Worm (Caenorhabditis elegans) whole organism, dauer: ENCODE measurements around the gene K10D11.6.

ENCODE experiments used
- unc-62 ChIP-seq: sonication (generic microtip); optimal IDR thresholded peaks from 2 replicates; lab custom pipeline; 2017; ENCODE audit warnings: missing biosample characterization, missing genetic modification reagents, missing genetic modification characterization

Gene K10D11.6

ce11 chrIV:13016820-13017219 lies 27.6 kb upstream of the K10D11.6 start:
- no peak for TF ChIP-seq unc-62 (GFP tag; lab: Kevin White, UChicago)

DNA sequence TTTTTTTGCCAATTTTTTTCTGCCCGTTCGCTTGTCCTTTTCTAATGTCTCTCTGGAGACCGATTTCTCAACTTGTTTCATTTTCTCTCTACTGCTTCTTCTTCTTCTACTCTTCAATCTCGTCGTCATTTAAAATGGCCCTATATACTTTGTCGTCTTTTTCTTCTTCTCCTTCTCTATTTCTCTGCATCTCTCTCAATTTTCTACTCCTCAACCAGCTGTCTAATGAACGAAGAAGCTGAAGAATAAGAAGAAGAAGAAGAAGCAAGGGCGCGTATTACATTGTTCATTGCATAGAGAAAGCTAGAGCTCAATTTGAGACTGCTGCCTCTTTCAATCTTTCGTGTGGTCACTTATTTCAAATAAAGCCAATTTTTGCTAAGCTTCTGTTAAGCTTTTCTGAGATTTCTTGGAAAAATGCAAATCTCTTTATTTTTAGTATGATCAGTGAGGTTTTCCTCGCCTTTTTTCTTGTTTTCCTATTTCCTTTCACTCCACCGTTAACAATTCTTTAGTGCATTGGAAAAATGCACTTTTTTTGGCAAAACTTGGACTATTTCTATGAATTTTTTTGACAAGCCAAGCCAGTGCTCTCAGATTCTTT lies 26.6 kb upstream of the K10D11.6 start:
- TF ChIP-seq unc-62 (GFP tag; lab: Kevin White, UChicago), result no peak

- no peak for TF ChIP-seq unc-62 (GFP tag; lab: Kevin White, UChicago)
Observed at ce11 chrIV:13013711-13014341, 24.6 kb upstream of the K10D11.6 start.

DNA sequence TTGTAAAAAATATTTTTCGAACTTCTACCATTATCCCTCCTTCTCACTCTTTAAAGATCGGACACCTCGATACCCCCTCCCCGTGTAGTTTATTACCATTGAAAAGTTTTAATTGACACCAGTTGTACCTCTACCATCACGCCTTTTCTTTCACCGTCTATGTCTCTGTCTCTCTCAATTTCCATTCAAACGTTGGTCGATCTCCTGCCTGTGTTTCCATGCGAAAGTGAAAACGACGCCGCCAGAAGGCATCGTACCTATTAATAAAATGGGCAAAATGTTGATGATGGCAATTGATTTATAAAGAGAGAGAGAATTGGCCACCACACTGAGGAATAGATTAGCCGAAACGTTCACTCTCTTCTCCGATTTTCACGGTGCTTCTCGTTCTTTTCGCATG lies 24.0 kb upstream of the K10D11.6 start:
- TF ChIP-seq unc-62 (GFP tag; lab: Kevin White, UChicago), result no peak

- TF ChIP-seq unc-62 (GFP tag; lab: Kevin White, UChicago), result no peak
Observed at ce11 chrIV:13009507-13009906, 20.3 kb upstream of the K10D11.6 start.

DNA sequence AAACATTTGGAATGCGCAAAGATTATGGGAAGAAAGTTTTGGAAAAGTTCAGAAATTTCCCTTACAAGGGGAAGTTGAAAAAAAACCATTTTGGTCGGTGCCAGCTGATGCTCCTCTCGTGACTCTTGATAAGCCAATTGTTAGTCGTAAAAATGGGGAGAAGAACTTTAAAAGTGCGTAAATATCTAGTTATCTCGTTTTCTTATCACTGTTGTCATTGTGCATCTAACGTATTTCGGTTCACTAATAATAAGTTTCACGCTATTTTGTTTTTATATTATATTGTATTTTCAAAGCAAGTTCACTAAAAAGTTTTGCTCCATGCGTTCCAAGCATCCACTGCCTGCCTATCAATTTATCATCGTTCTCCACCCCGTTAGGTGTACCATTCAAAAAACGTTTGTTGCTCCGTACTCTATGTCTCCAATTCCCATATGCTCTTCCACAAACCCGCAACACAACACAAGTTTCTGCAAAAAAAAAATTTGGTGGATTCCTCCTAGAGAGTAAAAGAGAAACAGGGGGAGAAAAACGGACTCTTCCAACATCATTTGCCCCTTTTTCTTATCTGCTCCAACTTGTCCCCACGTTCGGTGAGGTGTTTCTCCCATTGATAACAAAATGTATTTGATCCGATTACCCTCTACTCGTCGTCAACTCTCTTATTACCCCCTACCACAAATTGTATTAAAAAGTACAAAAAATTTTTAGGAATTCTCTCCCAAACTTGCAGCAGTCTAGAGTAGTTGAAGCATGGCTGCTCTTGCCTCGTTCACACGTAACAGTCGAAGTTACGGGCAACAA lies 19.4 kb upstream of the K10D11.6 start, which contains the start of gene mbk-2:
TSS of gene mbk-2 (plus strand) at position 754 of the 804 bp plus-strand sequence.
- no peak for TF ChIP-seq unc-62 (GFP tag; lab: Kevin White, UChicago)

DNA sequence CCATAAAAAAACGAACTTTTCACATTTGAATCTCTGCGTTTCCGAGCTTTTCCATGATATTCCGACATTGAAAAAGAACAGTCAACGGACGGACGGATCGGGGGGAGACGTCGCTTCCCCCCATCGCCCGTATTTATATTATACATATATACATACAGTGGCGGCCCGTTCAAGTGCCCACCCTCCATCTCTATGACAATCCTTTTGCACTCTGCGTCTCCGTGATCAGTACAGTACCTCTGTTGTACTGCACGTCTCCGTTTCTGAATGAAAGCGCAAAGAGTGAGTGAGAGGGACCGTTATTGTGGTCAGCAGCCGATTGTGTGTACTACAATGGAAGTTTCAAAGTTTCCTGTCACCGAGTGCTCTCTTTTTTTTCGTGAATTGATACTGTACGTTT lies 9.8 kb upstream of the K10D11.6 start:
- no peak for TF ChIP-seq unc-62 (GFP tag; lab: Kevin White, UChicago)

- no peak for TF ChIP-seq unc-62 (GFP tag; lab: Kevin White, UChicago)
Observed at ce11 chrIV:12997560-12997959, 8.3 kb upstream of the K10D11.6 start.

ce11 chrIV:12995886-12996285 lies 6.6 kb upstream of the K10D11.6 start, which contains the start of gene K10D11.7:
TSS of gene K10D11.7 (minus strand) at chrIV:12995986.
- no peak for TF ChIP-seq unc-62 (GFP tag; lab: Kevin White, UChicago)

- no peak for TF ChIP-seq unc-62 (GFP tag; lab: Kevin White, UChicago)
Observed at ce11 chrIV:12994376-12994775, 5.1 kb upstream of the K10D11.6 start, which contains the start of gene K10D11.4. TSS of gene K10D11.4 (minus strand) at chrIV:12994476.

ce11 chrIV:12991629-12992028 lies 2.4 kb upstream of the K10D11.6 start, which contains the start of gene K10D11.5:
TSS of gene K10D11.5 (minus strand) at chrIV:12991843.
- TF ChIP-seq unc-62 (GFP tag; lab: Kevin White, UChicago), result no peak

DNA sequence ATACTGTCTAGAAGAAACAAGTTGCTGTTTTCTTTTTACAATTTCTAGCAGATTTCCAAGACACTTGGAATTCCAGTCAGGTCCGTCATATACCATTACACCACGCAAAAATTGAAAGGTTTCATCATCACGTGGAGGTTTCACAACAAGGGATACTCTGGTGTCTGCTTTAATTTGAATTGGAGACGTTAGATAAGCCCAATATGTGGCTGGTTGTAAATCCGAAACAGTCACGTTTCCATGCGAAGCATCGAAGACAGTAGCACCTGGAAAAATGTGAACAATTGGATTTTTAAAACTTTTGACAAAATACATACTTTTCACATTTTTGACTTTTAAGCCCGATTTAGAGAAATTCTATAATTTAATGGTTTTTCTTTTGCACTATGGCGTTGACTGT lies 1.4 kb upstream of the K10D11.6 start:
- TF ChIP-seq unc-62 (GFP tag; lab: Kevin White, UChicago), result no peak

DNA sequence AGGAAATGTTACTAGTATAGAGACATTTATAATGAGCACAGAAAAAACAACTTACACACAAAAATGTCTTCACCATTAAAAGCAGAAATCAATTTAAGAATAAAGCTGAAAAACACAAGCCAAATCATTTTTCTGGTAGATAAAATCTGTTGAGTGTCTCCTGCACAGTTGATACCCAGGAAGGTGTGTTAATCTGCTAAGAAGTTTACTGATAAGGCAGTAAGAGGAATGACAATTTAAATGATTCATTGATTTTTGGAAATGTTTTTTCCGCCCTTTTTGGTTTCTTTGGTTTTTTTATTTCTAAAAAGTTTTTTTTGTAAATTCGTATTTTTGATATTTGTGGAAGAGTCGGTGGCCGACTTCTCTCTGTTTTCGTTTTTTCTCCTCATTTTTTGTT lies 3.3 kb downstream of the K10D11.6 start, which contains the start of gene K10D11.3:
TSS of gene K10D11.3 (minus strand) at position 174 of the 400 bp plus-strand sequence.
- no peak for TF ChIP-seq unc-62 (GFP tag; lab: Kevin White, UChicago)

DNA sequence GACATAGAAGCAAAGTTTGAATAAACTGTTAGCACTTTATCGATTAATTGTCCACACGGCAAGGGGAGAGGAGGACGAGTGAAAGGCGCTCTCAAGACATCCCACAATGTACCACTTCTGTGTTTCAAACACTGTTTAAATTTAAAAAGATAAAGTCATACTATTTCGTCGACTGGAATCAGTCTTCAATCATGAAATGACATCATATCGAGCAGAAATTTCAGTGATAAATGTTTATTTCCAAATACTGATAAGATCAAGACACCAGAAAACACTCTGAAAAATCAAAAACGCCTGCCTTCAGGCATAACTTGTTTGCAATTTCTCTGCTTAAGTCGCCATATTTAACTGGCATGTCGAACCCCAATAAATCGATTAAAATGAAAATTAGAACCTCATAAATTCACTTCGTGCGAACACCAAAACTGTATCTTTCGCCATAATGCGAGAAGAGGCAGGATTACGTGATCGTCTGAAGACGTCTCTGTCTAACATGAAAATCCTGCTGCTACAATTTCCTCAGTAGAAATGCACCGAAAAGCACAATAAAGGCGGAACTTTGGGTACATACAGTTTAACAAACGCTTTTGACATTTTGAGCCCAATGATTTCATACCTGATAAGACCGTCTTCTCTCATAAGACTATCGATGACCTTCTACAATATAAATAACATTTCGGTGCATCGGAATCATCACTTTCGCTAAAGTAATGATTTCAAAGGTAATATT lies 10.8 kb downstream of the K10D11.6 start, which contains the start of gene K10D11.2:
TSS of gene K10D11.2 (plus strand) at position 680 of the 730 bp plus-strand sequence.
- no peak for TF ChIP-seq unc-62 (GFP tag; lab: Kevin White, UChicago)

DNA sequence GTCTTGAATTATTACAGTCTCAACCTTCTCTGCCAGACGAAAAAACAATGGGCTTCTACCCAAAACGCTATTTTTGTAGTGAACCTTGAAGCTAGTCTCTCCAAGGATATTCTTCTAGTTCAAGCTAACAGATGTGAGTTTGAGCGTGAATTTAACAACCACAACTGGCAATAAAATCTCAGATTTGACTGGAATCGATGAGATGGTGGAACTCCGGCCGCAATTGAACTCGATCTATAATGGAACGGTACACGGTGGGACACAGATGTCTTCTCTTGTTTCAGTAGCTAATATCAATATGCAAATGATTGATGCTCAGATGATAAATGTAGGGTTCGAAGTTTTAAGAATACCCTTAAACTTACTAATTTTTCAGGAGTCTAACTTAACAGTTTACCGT lies 11.6 kb downstream of the K10D11.6 start:
- no peak for TF ChIP-seq unc-62 (GFP tag; lab: Kevin White, UChicago)
